Worm (Caenorhabditis elegans): ENCODE measurements around the gene srj-29.

srj-29 gene

ce11 chrV:16060135-16060534 is 15.3 kb upstream of the srj-29 start, which contains the start of gene F14H3.15:
F14H3.15 (minus strand) TSS chrV:16060235.
- TF ChIP-seq F49E8.2 (tag; optimal IDR thresholded peaks at IDR 0.05; ENCODE audit: insufficient read depth): no peak
- TF ChIP-seq let-607 (tag; optimal IDR thresholded peaks at IDR 0.05): no peak
- TF ChIP-seq Y95B8A.8 (GFP tag; IDR thresholded peaks at IDR 0.05): no peak
- no peak for TF ChIP-seq F10E7.11 (tag; optimal IDR thresholded peaks at IDR 0.05)
- TF ChIP-seq atf-7 (tag; optimal IDR thresholded peaks at IDR 0.05): no peak
- TF ChIP-seq tbp1 (GFP tag; optimal IDR thresholded peaks at IDR 0.05): no peak
- no peak for TF ChIP-seq egl-18 (GFP tag; IDR thresholded peaks at IDR 0.05)
- TF ChIP-seq dpl-1 (GFP tag; optimal IDR thresholded peaks at IDR 0.05): no peak
- no peak for TF ChIP-seq K12H6.12 (tag; optimal IDR thresholded peaks at IDR 0.05)

- no peak for TF ChIP-seq B0336.3 (GFP tag; IDR thresholded peaks at IDR 0.05)
- no peak for TF ChIP-seq egl-18 (GFP tag; IDR thresholded peaks at IDR 0.05)
- no peak for TF ChIP-seq Y95B8A.8 (GFP tag; IDR thresholded peaks at IDR 0.05)
- TF ChIP-seq efl-1 (GFP tag; optimal IDR thresholded peaks at IDR 0.05): no peak
- no peak for TF ChIP-seq die-1 (tag; optimal IDR thresholded peaks at IDR 0.05)
- no peak for TF ChIP-seq sea-2 (GFP tag; IDR thresholded peaks at IDR 0.05)
- TF ChIP-seq nfya-1 (tag; optimal IDR thresholded peaks at IDR 0.05; ENCODE audit: borderline replicate concordance, insufficient read depth): no peak
- no peak for TF ChIP-seq F57A8.1 (GFP tag; optimal IDR thresholded peaks at IDR 0.05)
- no peak for TF ChIP-seq nhr-80 (tag; optimal IDR thresholded peaks at IDR 0.05)
- no peak for TF ChIP-seq dpff-1 (tag; optimal IDR thresholded peaks at IDR 0.05)
- TF ChIP-seq ceh-100 (GFP tag; IDR thresholded peaks at IDR 0.05): no peak
- no peak for TF ChIP-seq ceh-40 (GFP tag; IDR thresholded peaks at IDR 0.05)
- TF ChIP-seq him-1 (tag; optimal IDR thresholded peaks at IDR 0.05): no peak
- TF ChIP-seq lsl-1 (GFP tag; optimal IDR thresholded peaks at IDR 0.05): no peak
- no peak for TF ChIP-seq zim-3 (tag; optimal IDR thresholded peaks at IDR 0.05)
- TF ChIP-seq nhr-27 (tag; optimal IDR thresholded peaks at IDR 0.05): no peak
- TF ChIP-seq B0035.1 (tag; optimal IDR thresholded peaks at IDR 0.05): no peak
- no peak for TF ChIP-seq ekl-4 (GFP tag; IDR thresholded peaks at IDR 0.05)
- no peak for TF ChIP-seq B0261.1 (tag; optimal IDR thresholded peaks at IDR 0.05)
- no peak for TF ChIP-seq madf-8 (GFP tag; conservative IDR thresholded peaks at IDR 0.05)
These were observed 13.5 kb upstream of the srj-29 start, which contains the start of gene fbxa-100 for ce11 chrV:16061993-16062392. fbxa-100 (minus strand) TSS chrV:16062093.

DNA sequence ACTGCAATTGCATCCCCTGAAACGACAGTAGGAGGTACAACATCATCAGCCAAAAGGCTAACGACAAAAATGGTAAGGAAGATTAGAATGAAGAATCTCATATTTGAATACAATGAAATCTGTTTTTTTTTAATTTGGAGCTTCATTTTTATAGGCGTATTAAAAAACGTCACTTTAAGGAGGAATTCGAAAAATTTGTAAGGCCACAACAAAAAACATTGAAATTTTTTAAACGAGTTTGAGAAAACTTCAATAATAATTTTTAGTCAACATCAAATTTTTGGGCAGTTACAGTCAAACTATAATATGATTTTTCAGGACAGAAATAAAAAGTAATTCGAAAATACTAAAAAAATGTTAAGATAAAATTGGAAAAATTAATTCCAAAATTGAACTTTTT is 12.7 kb upstream of the srj-29 start, which contains the start of gene F14H3.14:
Gene F14H3.14 (minus strand): TSS at position 101 of the 400 bp plus-strand sequence.
- TF ChIP-seq nhr-27 (tag; optimal IDR thresholded peaks at IDR 0.05): no peak
- no peak for TF ChIP-seq ztf-25 (GFP tag; IDR thresholded peaks at IDR 0.05)

DNA sequence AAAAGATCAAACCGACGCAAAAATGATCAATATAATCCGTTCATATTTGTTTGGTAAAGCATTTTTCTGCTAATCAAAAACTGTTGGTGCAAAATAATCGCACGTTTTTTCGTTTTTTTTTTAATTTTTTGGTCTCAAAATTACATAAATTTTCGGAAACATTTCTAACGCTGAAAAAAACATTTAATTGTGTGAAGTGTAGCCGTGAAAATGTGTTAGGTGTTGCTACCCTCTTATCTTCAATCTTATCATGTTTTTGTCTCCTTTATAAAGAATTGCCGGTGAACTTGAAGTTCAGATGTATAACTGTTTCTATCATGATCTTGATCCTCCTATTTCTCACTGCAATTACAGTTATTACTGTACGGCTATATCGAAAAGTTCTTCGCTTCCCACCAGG is 6.5 kb upstream of the srj-29 start, which contains the start of gene cyp-35D1:
Gene cyp-35D1 (plus strand): TSS at position 301 of the 400 bp plus-strand sequence.
- TF ChIP-seq hmg-20 (GFP tag; IDR thresholded peaks at IDR 0.05): no peak
- TF ChIP-seq aptf-3 (GFP tag; IDR thresholded peaks at IDR 0.05): no peak
- no peak for TF ChIP-seq lag-1 (GFP tag; IDR thresholded peaks at IDR 0.05)
- no peak for TF ChIP-seq pha-4 (tag; optimal IDR thresholded peaks at IDR 0.05)
- no peak for TF ChIP-seq bed-2 (GFP tag; IDR thresholded peaks at IDR 0.05)
- no peak for TF ChIP-seq mcd-1 (GFP tag; IDR thresholded peaks at IDR 0.05)
- TF ChIP-seq ekl-4 (GFP tag; IDR thresholded peaks at IDR 0.05): no peak
- TF ChIP-seq madf-8 (GFP tag; conservative IDR thresholded peaks at IDR 0.05): no peak
- TF ChIP-seq let-526 (GFP tag; IDR thresholded peaks at IDR 0.05): no peak
- TF ChIP-seq sptf-2 (GFP tag; optimal IDR thresholded peaks at IDR 0.05): no peak

Data from whole organism, young adult.